Fruit fly (Drosophila melanogaster): Measurements from ENCODE around the gene CG32603.
A peak's percentile ranks its signal among the peaks of the same experiment; 100 is the strongest.

Gene CG32603

DNA sequence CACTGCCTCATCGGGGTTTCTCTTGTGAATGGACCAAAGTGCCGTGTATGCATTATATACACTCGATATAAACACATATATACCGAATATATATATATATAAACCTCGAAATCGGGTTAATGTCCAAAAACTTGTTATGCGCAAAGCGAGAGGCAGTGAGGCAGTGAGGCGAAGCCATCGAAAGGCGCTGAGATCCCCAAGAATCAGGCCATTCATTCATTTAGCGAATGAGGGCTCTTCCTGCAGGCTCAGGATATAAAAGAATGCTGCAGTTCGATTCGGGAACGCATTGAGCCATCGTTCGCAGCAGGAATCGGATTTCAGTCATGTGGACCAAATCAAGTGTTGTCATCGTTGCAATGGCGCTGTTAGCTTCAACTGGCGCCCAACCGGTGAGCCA is 2.6 kb downstream of the CG32603 start, which contains the start of gene CG12481:
CG12481 (plus strand) TSS at position 301 of the 400 bp plus-strand sequence.
- TF ChIP-seq Nf-YC (tag; optimal IDR thresholded peaks at IDR 0.05) (no peak), vnd (GFP tag; IDR thresholded peaks at IDR 0.05; ENCODE audit: partially characterized antibody) (no peak), kni (GFP tag; optimal IDR thresholded peaks at IDR 0.05) (no peak), repo (GFP tag; optimal IDR thresholded peaks at IDR 0.05) (no peak), luna (GFP tag; optimal IDR thresholded peaks at IDR 0.05) (no peak), dati (GFP tag; IDR thresholded peaks at IDR 0.05) (no peak), CG18599 (GFP tag; optimal IDR thresholded peaks at IDR 0.05) (no peak), CG6689 (GFP tag; IDR thresholded peaks at IDR 0.05) (no peak), ara (GFP tag; IDR thresholded peaks at IDR 0.05) (no peak), Atf-2 (GFP tag; optimal IDR thresholded peaks at IDR 0.05) (no peak), sens-2 (GFP tag; IDR thresholded peaks at IDR 0.05) (no peak), CG6254 (GFP tag; optimal IDR thresholded peaks at IDR 0.05) (no peak), Rfx (GFP tag; IDR thresholded peaks at IDR 0.05) (no peak), CG7372 (GFP tag; IDR thresholded peaks at IDR 0.05) (no peak), CG10267 (tag; optimal IDR thresholded peaks at IDR 0.05) (no peak), Dp (GFP tag; optimal IDR thresholded peaks at IDR 0.05) (no peak), CG5953 (GFP tag; IDR thresholded peaks at IDR 0.05) (no peak)

DNA sequence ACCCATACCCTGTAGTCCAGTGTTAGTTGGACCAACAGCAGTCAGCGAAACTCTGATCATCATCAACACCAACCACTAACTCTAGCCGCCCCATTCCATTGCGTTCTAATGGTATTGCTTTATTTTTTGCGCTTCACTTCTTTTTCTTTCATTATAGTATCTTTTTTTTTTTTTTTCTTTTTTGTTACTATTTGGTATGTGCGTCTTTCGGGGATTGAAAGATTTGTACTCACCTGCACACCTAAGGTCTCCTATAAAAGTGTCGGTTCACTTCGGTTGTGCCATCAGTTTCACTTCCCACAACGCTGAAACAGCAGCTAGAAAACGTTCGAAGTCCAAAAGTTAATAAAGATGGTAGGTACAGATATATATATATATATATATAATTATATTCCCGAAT is 4.9 kb downstream of the CG32603 start, which contains the start of gene CG11585:
CG11585 (plus strand) TSS at position 301 of the 400 bp plus-strand sequence.
- no peak for TF ChIP-seq CG10654 (GFP tag; optimal IDR thresholded peaks at IDR 0.05)
- TF ChIP-seq knrl (GFP tag; IDR thresholded peaks at IDR 0.05; ENCODE audit: partially characterized antibody): no peak
- no peak for TF ChIP-seq cad (GFP tag; optimal IDR thresholded peaks at IDR 0.05)

dm6 chrX:14191918-14192317 is 7.6 kb downstream of the CG32603 start, which contains the start of gene CG13403:
CG13403 (minus strand) TSS chrX:14192018.
- TF ChIP-seq CG11398 (GFP tag; optimal IDR thresholded peaks at IDR 0.05): no peak
- TF ChIP-seq Six4 (GFP tag; optimal IDR thresholded peaks at IDR 0.05): no peak
- no peak for TF ChIP-seq B-H1 (GFP tag; IDR thresholded peaks at IDR 0.05)
- no peak for TF ChIP-seq CG15479 (GFP tag; optimal IDR thresholded peaks at IDR 0.05)
- no peak for TF ChIP-seq tll (GFP tag; optimal IDR thresholded peaks at IDR 0.05)
- no peak for TF ChIP-seq en (GFP tag; optimal IDR thresholded peaks at IDR 0.05)
- no peak for TF ChIP-seq slou (GFP tag; optimal IDR thresholded peaks at IDR 0.05)
- no peak for TF ChIP-seq unc-4 (GFP tag; IDR thresholded peaks at IDR 0.05; ENCODE audit: partially characterized antibody)
- no peak for TF ChIP-seq tap (tag; optimal IDR thresholded peaks at IDR 0.05)
- no peak for TF ChIP-seq cato (GFP tag; optimal IDR thresholded peaks at IDR 0.05; ENCODE audit: borderline replicate concordance)
- no peak for TF ChIP-seq CG11247 (GFP tag; IDR thresholded peaks at IDR 0.05)
- no peak for TF ChIP-seq ro (GFP tag; IDR thresholded peaks at IDR 0.05)
- TF ChIP-seq Max (GFP tag; optimal IDR thresholded peaks at IDR 0.05): no peak
- TF ChIP-seq CG4617 (GFP tag; optimal IDR thresholded peaks at IDR 0.05; ENCODE audit: borderline replicate concordance): no peak

DNA sequence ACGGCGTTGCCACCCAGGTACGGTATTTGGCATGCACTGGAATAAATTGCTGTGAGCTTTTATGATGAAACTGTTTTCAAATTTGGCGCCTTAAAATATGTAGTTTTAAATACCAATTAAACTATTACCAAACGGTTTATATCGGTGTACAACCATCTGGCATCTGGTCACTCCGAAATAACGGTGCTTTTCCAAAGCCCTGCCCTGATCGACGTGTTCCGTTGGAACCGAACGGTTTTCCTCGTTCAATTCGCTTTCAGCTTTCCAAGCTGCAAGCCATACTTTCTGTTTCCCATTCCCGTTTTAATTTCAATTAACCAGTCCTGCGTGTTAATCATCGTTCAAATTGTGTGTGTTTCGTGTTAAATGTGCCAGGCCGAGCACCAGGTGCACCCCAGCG is 8.7 kb downstream of the CG32603 start, which contains the start of gene yl:
yl (plus strand) TSS at position 202 of the 400 bp plus-strand sequence.
- TF ChIP-seq Myb (GFP tag; optimal IDR thresholded peaks at IDR 0.05) (peak; percentile 8), fd102C (GFP tag; optimal IDR thresholded peaks at IDR 0.05) (no peak), Sox102F (GFP tag; optimal IDR thresholded peaks at IDR 0.05) (no peak), usp (GFP tag; optimal IDR thresholded peaks at IDR 0.05) (no peak), gfzf (GFP tag; optimal IDR thresholded peaks at IDR 0.05) (peak; percentile 15), CG5953 (GFP tag; IDR thresholded peaks at IDR 0.05) (no peak), vnd (GFP tag; IDR thresholded peaks at IDR 0.05; ENCODE audit: partially characterized antibody) (no peak), CG12659 (GFP tag; optimal IDR thresholded peaks at IDR 0.05) (no peak)
